Worm (Caenorhabditis elegans): ENCODE results near the gene oac-24.

ce11 chrV:4745269-4745668, 34.7 kb downstream of the oac-24 start, which contains the start of gene C18G1.7:
- TF ChIP-seq pqm-1 (tag; optimal IDR thresholded peaks at IDR 0.05) (no peak), hlh-15 (tag; optimal IDR thresholded peaks at IDR 0.05) (no peak), tbx-2 (tag; optimal IDR thresholded peaks at IDR 0.05) (no peak)

Measured in whole organism, late embryonic.